Fruit fly (Drosophila melanogaster): ENCODE data around the gene CG43675.
A peak's percentile ranks its signal among the peaks of the same experiment; 100 is the strongest.

CG43675 gene

dm6 chr3R:9340425-9341188, 14.7 kb upstream of the CG43675 start:
- TF ChIP-seq pan (optimal IDR thresholded peaks at IDR 0.05) (peak; percentile 74), usp (GFP tag; optimal IDR thresholded peaks at IDR 0.05) (no peak), CG8478 (optimal IDR thresholded peaks at IDR 0.05) (no peak), psq (optimal IDR thresholded peaks at IDR 0.05) (no peak)

DNA sequence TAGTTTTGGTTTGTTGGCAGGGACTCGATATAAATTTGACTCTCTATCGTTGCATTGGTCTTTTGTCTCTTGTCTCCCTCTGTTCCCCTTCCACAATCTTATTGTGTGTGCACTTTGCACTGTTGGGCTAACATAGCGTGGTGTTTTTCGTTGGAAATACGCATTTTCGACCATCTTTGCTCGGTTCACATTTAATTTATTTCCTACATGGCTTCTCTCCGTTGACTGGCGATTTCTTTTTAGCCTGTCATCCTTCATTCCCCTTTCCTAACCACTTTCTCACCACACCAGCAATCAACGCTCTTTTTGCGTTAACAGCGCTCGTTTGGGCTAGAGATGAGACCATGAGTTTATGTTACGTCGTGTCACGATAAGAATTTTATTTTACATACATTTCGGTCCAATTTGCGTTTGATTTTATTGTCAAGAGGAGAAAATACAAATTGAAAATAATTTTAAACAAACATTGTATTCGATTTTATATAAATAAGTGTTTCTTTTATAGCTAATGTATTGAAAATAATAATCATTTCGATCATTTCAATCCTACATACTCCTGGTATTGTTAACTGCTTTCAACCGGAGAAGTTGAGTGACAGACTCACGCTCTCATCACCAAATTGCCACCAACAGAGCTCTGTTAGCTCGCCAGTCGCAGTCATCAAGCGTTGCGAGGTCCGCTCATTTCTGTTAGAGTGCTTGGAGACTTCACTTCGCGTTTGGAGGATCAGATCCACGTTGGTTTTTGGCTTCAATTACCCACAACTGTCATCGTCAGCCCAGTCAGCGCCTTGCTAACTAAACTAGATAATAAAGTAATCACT, 13.9 kb upstream of the CG43675 start:
- TF ChIP-seq pan (optimal IDR thresholded peaks at IDR 0.05) (no peak), CG8478 (optimal IDR thresholded peaks at IDR 0.05) (no peak), psq (optimal IDR thresholded peaks at IDR 0.05) (no peak), Dll (optimal IDR thresholded peaks at IDR 0.05) (no peak), usp (GFP tag; optimal IDR thresholded peaks at IDR 0.05) (no peak), EcR (GFP tag; optimal IDR thresholded peaks at IDR 0.05) (no peak)

DNA sequence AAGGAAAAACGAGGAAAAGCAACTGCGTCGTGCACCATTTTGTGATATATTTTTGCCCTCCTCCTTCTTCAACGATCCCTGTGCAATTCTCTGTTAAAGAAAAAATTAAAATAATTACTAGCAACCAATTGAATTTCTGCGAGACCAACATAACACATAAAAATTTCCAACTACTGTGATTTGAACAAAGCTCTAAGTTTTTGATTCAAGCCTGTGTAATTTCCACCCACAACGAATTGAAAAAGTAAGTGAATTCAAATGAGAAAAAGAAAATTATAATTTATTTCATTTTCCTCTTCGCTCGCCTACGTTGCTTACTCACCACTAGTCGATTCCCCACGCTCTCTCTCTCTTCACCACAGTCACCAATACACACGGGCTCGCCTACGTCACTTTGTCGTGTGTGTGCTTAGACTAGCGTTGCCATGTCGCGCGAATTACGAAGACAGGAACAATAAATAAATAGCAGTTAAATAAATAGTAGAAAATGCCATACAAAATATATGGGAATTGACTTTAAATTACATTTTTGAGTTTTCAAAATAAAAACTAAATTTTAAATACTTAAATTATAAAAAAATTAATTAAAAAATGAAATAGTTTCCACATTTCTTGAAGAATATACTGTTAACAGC, 12.9 kb upstream of the CG43675 start:
- no peak for TF ChIP-seq EcR (GFP tag; optimal IDR thresholded peaks at IDR 0.05)
- no peak for TF ChIP-seq usp (GFP tag; optimal IDR thresholded peaks at IDR 0.05)
- TF ChIP-seq pan (optimal IDR thresholded peaks at IDR 0.05) = no peak
- TF ChIP-seq psq (optimal IDR thresholded peaks at IDR 0.05) = no peak
- TF ChIP-seq Dll (optimal IDR thresholded peaks at IDR 0.05) = no peak
- TF ChIP-seq CG8478 (optimal IDR thresholded peaks at IDR 0.05) = no peak

dm6 chr3R:9343022-9343587, 12.2 kb upstream of the CG43675 start:
- TF ChIP-seq Dll (optimal IDR thresholded peaks at IDR 0.05) (no peak), CG8478 (optimal IDR thresholded peaks at IDR 0.05) (no peak), psq (optimal IDR thresholded peaks at IDR 0.05) (no peak)

DNA sequence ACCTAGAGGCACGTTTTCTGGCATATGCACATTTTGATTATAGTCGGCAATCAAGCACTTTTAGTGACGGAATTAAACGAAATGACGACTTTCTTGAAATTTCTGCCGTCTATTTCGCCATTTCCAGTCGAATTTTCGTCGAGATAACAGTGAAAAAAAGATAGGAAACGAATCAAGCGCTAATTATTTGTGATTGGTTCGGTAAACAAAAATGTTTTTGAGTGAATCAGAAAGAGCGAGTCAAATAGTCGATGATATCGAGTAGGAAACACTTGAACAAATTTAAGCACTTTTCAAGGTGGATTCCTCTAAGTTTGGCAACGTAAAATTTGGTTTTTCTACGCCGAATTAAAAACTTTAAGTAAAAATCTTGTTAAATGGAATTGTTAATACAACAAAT, 11.7 kb upstream of the CG43675 start:
- no peak for TF ChIP-seq pan (optimal IDR thresholded peaks at IDR 0.05)
- TF ChIP-seq psq (optimal IDR thresholded peaks at IDR 0.05) = no peak
- no peak for TF ChIP-seq CG8478 (optimal IDR thresholded peaks at IDR 0.05)
- no peak for TF ChIP-seq Dll (optimal IDR thresholded peaks at IDR 0.05)
- TF ChIP-seq usp (GFP tag; optimal IDR thresholded peaks at IDR 0.05) = no peak
- TF ChIP-seq EcR (GFP tag; optimal IDR thresholded peaks at IDR 0.05) = no peak

dm6 chr3R:9344186-9344790, 11.0 kb upstream of the CG43675 start:
- TF ChIP-seq pan (optimal IDR thresholded peaks at IDR 0.05) (peak; percentile 20), usp (GFP tag; optimal IDR thresholded peaks at IDR 0.05) (no peak)

DNA sequence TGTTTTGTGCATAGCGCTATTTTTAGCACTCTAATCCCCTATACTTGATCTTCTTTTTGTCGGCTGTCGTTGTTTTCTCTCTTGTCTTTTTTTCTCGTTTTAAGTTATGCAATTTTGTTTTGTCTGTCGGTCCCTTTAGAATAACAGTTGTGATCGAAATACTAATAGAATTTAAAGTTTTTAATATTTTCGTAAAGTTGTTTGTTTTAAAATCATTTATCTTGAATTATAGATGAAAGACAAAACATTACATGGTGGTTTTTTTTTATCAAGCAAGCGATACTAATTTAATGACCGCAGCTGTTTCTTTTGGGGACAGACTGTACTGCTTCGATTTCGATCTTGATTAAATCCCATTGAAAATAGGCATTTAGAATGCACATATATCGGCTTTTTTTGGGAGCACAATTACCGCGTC, 10.5 kb upstream of the CG43675 start:
- TF ChIP-seq pan (optimal IDR thresholded peaks at IDR 0.05) (no peak), psq (optimal IDR thresholded peaks at IDR 0.05) (no peak), Dll (optimal IDR thresholded peaks at IDR 0.05) (no peak), usp (GFP tag; optimal IDR thresholded peaks at IDR 0.05) (no peak), CG8478 (optimal IDR thresholded peaks at IDR 0.05) (no peak), EcR (GFP tag; optimal IDR thresholded peaks at IDR 0.05) (no peak)

- TF ChIP-seq pan (optimal IDR thresholded peaks at IDR 0.05) = no peak
- no peak for TF ChIP-seq usp (GFP tag; optimal IDR thresholded peaks at IDR 0.05)
- TF ChIP-seq EcR (GFP tag; optimal IDR thresholded peaks at IDR 0.05) = peak in 1 of 2 experiments; percentile 4
Observed at dm6 chr3R:9345904-9346303, 9.4 kb upstream of the CG43675 start.

dm6 chr3R:9346539-9346938, 8.8 kb upstream of the CG43675 start:
- TF ChIP-seq usp (GFP tag; optimal IDR thresholded peaks at IDR 0.05) (no peak), CG8478 (optimal IDR thresholded peaks at IDR 0.05) (no peak), pan (optimal IDR thresholded peaks at IDR 0.05) (no peak), EcR (GFP tag; optimal IDR thresholded peaks at IDR 0.05) (no peak), Dll (optimal IDR thresholded peaks at IDR 0.05) (no peak), psq (optimal IDR thresholded peaks at IDR 0.05) (no peak)

- TF ChIP-seq psq (optimal IDR thresholded peaks at IDR 0.05) = no peak
- no peak for TF ChIP-seq CG8478 (optimal IDR thresholded peaks at IDR 0.05)
Observed at dm6 chr3R:9347702-9348378, 7.5 kb upstream of the CG43675 start.

DNA sequence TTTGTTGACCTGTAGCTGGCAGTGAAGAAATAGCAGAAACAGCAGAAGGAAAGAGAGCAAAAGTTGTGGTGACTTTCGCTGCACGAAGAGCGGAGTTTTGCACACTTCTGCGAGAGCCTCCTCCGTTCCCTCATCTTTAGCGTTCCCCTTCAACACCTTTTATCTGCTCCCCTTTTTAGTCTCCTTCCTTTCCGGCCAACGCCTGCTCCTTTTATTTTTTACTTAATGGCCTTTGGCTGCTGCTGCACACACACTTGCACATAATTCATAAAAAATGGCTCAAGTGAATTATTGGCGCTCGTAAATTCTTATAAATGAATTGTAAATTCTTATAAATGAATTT, 6.9 kb upstream of the CG43675 start:
- TF ChIP-seq psq (optimal IDR thresholded peaks at IDR 0.05) (no peak), pan (optimal IDR thresholded peaks at IDR 0.05) (no peak)

All from whole organism.